Worm (Caenorhabditis elegans): ENCODE data around the gene gcy-13.

Gene gcy-13

ce11 chrV:12320274-12320839 is 49.0 kb downstream of the gcy-13 start (continued):
- TF ChIP-seq mep-1 (tag; optimal IDR thresholded peaks at IDR 0.05): peak; percentile 6
- TF ChIP-seq ceh-44 (GFP tag; IDR thresholded peaks at IDR 0.05): no peak
- no peak for TF ChIP-seq egl-43 (GFP tag; IDR thresholded peaks at IDR 0.05)
- no peak for TF ChIP-seq F10B5.3 (tag; optimal IDR thresholded peaks at IDR 0.05)
- TF ChIP-seq vab-7 (GFP tag; IDR thresholded peaks at IDR 0.05): no peak
- no peak for TF ChIP-seq Y75B8A.6 (GFP tag; IDR thresholded peaks at IDR 0.05)
- TF ChIP-seq dmd-8 (GFP tag; IDR thresholded peaks at IDR 0.05): no peak
- no peak for TF ChIP-seq daf-19 (GFP tag; conservative IDR thresholded peaks at IDR 0.05)
- peak; percentile 45 for TF ChIP-seq nhr-102 (tag; optimal IDR thresholded peaks at IDR 0.05)

- TF ChIP-seq nhr-10 (tag; optimal IDR thresholded peaks at IDR 0.05): no peak
- no peak for TF ChIP-seq lim-7 (GFP tag; IDR thresholded peaks at IDR 0.05)
- no peak for TF ChIP-seq ceh-82 (tag; optimal IDR thresholded peaks at IDR 0.05)
- TF ChIP-seq ceh-20 (GFP tag; IDR thresholded peaks at IDR 0.05): no peak
- no peak for TF ChIP-seq madf-9 (GFP tag; conservative IDR thresholded peaks at IDR 0.05)
- TF ChIP-seq dmd-6 (GFP tag; IDR thresholded peaks at IDR 0.05): no peak; the same call in 1 of the 2 replicates
- no peak for TF ChIP-seq lin-13 (GFP tag; optimal IDR thresholded peaks at IDR 0.05)
- peak; percentile 41 for TF ChIP-seq nhr-28 (tag; optimal IDR thresholded peaks at IDR 0.05)
- TF ChIP-seq cey-2 (tag; optimal IDR thresholded peaks at IDR 0.05; ENCODE audit: borderline replicate concordance, insufficient read depth): no peak
- no peak for TF ChIP-seq spr-3 (GFP tag; optimal IDR thresholded peaks at IDR 0.05)
- TF ChIP-seq T26A8.4 (GFP tag; IDR thresholded peaks at IDR 0.05): no peak
- TF ChIP-seq egl-27 (tag; optimal IDR thresholded peaks at IDR 0.05): no peak
- no peak for TF ChIP-seq F26F4.8 (GFP tag; conservative IDR thresholded peaks at IDR 0.05)
- TF ChIP-seq D1046.2 (GFP tag; IDR thresholded peaks at IDR 0.05): peak; percentile 99
- TF ChIP-seq F37D6.2 (tag; optimal IDR thresholded peaks at IDR 0.05): no peak
- no peak for TF ChIP-seq ctbp-1 (GFP tag; IDR thresholded peaks at IDR 0.05)
- TF ChIP-seq mes-2 (tag; optimal IDR thresholded peaks at IDR 0.05; ENCODE audit: poor library complexity, severe bottlenecking): peak; percentile 85
- no peak for TF ChIP-seq jun-1 (tag; optimal IDR thresholded peaks at IDR 0.05)
- TF ChIP-seq daf-8 (GFP tag; IDR thresholded peaks at IDR 0.05): no peak
- no peak for TF ChIP-seq attf-4 (tag; optimal IDR thresholded peaks at IDR 0.05)
- peak in 1 of 2 experiments; percentile 92 for TF ChIP-seq unc-62 (GFP tag; optimal IDR thresholded peaks at IDR 0.05 in 1 of 2)
- TF ChIP-seq unc-62 (tag; optimal IDR thresholded peaks at IDR 0.05): no peak
- no peak for TF ChIP-seq ceh-44 (GFP tag; IDR thresholded peaks at IDR 0.05)
- TF ChIP-seq lin-15B (tag; optimal IDR thresholded peaks at IDR 0.05): no peak
- peak; percentile 94 to 99 for TF ChIP-seq lsy-2 (tag; optimal IDR thresholded peaks at IDR 0.05)
- no peak for TF ChIP-seq nhr-41 (GFP tag; IDR thresholded peaks at IDR 0.05)
- no peak for TF ChIP-seq lin-1 (GFP tag; IDR thresholded peaks at IDR 0.05)
- no peak for TF ChIP-seq madf-5 (GFP tag; IDR thresholded peaks at IDR 0.05)
- TF ChIP-seq snpc-4 (tag; optimal IDR thresholded peaks at IDR 0.05): no peak
- TF ChIP-seq mdt-29 (GFP tag; IDR thresholded peaks at IDR 0.05): no peak
- TF ChIP-seq dmd-9 (GFP tag; IDR thresholded peaks at IDR 0.05): no peak
- peak; percentile 49; the same call in 1 of the 2 replicates for TF ChIP-seq hmg-1.1 (GFP tag; IDR thresholded peaks at IDR 0.05)
- peak; percentile 65 for TF ChIP-seq rbr-2 (tag; optimal IDR thresholded peaks at IDR 0.05)
- no peak for TF ChIP-seq daf-19 (GFP tag; conservative IDR thresholded peaks at IDR 0.05)
- TF ChIP-seq php-3 (GFP tag; IDR thresholded peaks at IDR 0.05): no peak
- TF ChIP-seq ZK337.2 (GFP tag; IDR thresholded peaks at IDR 0.05): no peak
- peak; percentile 70 for TF ChIP-seq lin-38 (GFP tag; IDR thresholded peaks at IDR 0.05)
- no peak; the same call in 1 of the 2 replicates for TF ChIP-seq pha-4 (GFP tag; IDR thresholded peaks at IDR 0.05)
- no peak for TF ChIP-seq pha-4 (tag; optimal IDR thresholded peaks at IDR 0.05)
- no peak for TF ChIP-seq tag-97 (GFP tag; IDR thresholded peaks at IDR 0.05)
- TF ChIP-seq nhr-76 (tag; optimal IDR thresholded peaks at IDR 0.05): no peak
- TF ChIP-seq nhr-77 (tag; optimal IDR thresholded peaks at IDR 0.05): peak; percentile 70
Observed at ce11 chrV:12317894-12318553, 51.3 kb downstream of the gcy-13 start, which contains the start of the genes R04F11.5 and R04F11.2. TSS of gene R04F11.5 (minus strand) at chrV:12318019. TSS of gene R04F11.2 (plus strand) at chrV:12318381.

Measured in whole organism, L4 larva.